Worm (Caenorhabditis elegans): Measurements from ENCODE around the gene F09E5.16.

F09E5.16 gene

DNA sequence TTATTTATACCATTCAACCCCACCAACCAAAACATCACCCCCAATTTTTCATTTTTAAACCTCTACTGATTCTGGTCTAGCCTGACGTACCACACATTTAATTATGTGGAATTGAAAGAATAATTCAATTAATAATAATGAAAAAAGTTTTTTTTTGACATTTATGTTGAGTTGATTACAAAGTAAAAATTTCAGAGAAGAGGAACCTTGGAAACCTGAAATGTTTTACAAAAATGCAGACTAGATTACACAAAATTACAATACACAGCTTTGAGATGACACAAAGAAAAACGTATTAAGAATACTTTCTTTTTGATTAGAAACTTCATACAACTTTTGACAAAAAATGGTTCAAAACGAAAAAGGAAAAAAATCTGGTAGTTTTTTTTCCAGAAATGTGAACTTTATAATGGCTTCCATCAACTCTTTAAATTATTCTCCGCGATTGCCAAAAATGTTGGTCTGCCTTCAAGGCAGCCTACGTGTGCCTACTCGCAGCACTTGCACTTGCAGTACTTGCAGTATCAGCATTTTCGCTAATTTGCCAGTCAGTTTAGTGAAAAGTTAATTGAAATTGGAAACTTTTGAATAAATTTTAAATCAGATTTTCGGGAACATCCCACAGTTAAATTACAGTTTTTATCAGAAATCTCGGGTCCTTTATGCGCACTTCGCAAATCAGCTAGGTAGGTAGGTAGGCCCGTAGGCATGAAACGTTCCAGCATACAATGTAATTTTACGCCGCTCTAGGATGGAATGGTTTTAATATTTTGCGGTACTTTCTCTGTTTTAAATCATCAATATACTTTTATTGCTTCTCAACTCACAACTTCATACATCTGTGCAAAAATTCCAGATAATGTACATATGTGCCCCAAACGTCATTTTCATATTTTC is 24.6 kb downstream of the F09E5.16 start:
- TF ChIP-seq unc-62 (GFP tag; optimal IDR thresholded peaks at IDR 0.05) = no peak

DNA sequence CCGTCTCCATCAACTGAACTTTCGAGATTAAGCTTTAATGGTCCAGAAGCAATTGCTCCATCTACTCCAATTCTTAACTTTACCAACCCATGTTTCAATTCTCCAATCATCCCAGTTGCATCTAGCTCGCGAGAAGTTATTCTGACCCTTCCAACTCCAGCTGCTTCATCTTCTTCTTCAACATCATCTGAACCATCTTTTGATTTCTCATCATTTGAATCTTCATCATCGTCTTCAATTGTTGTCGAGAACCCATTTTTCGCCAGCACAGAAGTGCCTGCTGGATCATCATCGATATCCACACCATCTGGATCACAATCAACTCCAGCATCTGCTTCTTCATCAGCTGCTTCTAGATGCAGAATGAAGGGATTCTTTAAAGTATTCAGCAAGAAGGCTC is 26.0 kb downstream of the F09E5.16 start:
- no peak for TF ChIP-seq unc-62 (GFP tag; optimal IDR thresholded peaks at IDR 0.05)

DNA sequence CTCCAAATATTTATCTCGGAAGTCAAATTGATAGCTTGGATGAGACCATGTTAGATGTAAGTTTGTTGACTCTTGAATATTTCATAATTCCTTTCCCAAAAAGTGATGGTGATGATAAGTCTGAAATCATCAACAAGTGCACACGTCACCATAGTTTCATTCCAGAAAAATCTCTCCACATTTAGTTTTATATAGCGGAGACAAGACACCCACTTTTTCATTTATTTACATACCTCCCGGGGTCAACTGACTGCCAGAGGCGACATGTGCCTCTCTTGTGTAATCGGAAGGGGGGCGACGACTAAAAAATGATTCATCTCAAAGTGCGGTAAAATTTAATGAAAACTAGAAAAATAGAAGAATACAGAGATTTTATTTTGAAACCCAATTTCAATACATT is 27.2 kb downstream of the F09E5.16 start:
- TF ChIP-seq unc-62 (GFP tag; optimal IDR thresholded peaks at IDR 0.05) = no peak

DNA sequence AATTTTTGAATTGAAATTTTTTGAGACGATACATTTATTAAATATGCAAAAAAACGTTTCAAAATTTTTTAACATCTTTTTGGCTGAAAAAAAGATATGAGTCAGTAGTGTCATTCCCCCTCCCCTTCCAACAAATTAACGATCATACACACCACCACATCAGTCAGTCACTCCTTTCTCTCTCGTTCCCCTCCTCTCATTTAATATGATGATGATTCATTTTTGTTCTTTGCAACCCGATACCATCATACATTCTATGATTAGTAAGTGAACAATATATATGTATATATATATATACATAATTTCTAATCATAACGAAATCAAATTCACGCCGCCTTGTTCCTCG is 28.1 kb downstream of the F09E5.16 start:
- TF ChIP-seq unc-62 (GFP tag; optimal IDR thresholded peaks at IDR 0.05) = no peak

DNA sequence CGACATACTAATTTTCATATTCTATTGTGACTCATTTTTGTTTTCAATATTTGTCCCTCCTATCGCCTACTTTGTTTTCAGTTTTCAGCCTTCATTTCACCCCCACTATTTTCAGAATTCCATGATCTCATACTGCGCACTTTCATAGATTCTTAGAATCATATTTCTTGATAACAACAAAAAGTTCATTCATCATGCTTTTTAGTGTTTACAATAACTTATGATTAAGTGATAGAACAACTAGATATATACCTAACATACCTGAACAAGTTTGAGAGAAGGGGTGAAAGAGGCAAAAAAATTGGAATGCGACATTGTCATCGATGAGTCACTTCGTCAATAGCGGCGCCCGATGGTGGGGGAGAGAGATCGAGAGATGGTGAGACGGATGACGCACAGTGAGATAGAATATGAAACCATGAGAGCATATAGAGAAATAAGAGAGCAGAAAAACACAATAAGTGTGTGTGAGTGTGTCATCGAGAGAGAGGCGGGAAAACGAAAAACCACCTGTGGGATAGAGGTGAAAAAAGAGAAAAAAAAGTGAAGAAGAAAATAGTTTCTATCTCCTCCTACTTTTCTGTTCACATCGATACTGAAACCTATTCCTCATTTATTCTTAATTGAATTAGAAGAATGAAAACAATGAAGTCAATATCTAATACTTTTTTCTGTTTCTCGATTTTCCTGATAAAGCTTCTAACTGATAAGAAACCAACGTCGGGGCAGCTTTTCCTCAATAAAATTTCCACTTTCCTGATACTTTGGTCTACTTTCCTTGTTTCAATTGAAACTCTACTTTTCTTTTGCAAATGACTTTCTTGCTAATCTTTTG is 28.7 kb downstream of the F09E5.16 start:
- TF ChIP-seq unc-62 (GFP tag; optimal IDR thresholded peaks at IDR 0.05) = no peak

DNA sequence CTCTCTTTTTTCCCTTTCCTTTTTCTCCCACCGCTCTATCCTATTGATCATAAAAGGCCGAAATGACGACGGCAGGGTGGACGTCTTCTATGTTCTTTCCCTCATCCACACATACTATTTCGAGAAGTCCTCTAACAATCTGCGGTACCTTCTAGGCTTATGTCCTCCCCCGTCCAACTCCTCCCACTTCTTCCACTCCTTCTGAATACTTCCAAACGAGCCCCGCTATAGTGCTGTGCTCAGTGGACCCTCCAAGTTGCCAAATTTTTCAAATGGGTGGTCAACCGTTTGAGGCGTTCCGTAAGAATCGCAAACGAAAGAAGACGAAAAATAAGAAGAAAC is 29.5 kb downstream of the F09E5.16 start:
- no peak for TF ChIP-seq unc-62 (GFP tag; optimal IDR thresholded peaks at IDR 0.05)

DNA sequence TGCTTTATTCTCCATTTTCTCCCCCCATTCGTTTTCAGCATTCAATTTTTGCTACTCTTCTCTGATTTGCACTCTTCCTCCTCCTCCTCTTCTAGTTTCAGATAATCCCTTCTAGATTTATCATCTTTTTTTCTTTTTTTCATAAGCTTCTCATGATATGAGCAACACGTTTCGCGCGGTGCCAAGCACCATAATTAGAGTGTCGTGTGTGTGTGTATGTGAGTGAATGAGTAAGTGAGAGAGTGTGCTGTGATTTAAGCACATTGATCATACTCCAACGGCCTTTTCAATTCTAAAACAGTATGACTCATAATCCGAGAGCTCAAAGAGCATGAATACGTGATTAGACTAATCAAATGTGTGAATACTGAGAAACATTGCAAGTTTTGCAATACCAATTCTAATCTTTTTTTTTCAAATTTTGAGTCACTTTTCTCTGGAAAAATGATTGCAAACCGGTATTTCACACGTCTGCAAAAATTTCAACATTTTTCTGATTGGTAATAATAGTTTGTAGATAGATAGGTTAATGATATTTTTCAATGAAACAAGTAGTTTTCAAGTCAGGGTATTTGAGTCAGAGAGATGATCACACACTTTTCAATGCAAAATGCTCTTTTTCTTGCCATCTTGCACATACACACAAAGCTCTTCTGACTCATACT is 30.0 kb downstream of the F09E5.16 start:
- TF ChIP-seq unc-62 (GFP tag; optimal IDR thresholded peaks at IDR 0.05) = no peak

DNA sequence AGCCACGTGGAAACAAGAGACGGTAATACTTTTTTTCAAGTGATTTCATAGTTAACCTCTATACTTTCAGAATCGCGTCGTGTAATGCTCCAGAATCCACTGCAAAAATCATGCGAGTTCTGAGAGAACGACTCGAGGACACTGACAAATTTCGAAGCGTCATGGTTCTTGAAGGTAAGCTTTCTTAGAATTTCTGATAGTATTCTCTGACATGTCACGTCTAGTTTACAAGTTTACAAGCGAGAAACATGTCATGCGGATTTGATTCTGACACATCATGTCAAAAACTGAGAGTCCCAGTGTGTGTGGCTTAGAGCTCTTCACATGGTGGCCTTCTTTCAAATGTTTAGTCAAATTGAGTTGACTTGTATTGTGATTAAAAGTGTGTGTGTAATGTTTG is 30.9 kb downstream of the F09E5.16 start:
- TF ChIP-seq unc-62 (GFP tag; optimal IDR thresholded peaks at IDR 0.05) = no peak

DNA sequence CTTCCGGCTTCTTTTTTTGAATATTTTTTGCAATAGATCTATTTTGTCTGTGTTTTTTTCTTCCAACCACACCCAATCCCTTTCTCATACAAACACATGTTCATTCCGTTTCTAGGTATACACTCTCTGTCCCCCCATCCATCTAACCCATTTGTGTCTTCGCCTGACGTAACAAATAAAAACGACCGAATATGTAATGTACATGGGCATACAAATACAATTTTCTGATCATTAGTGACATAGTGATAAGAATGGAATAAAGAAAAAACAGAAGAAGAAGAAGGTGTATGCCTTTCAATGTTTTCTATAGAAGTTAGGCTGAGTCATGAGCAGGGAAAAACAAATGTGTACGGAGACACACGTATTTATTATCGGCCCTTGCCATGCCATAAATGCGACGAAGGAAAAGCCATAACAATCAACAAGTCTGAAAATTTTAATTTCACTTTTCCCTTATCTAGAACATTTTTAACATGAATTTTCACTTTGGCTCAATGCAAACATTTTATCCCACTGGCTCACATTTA is 31.8 kb downstream of the F09E5.16 start:
- no peak for TF ChIP-seq unc-62 (GFP tag; optimal IDR thresholded peaks at IDR 0.05)

DNA sequence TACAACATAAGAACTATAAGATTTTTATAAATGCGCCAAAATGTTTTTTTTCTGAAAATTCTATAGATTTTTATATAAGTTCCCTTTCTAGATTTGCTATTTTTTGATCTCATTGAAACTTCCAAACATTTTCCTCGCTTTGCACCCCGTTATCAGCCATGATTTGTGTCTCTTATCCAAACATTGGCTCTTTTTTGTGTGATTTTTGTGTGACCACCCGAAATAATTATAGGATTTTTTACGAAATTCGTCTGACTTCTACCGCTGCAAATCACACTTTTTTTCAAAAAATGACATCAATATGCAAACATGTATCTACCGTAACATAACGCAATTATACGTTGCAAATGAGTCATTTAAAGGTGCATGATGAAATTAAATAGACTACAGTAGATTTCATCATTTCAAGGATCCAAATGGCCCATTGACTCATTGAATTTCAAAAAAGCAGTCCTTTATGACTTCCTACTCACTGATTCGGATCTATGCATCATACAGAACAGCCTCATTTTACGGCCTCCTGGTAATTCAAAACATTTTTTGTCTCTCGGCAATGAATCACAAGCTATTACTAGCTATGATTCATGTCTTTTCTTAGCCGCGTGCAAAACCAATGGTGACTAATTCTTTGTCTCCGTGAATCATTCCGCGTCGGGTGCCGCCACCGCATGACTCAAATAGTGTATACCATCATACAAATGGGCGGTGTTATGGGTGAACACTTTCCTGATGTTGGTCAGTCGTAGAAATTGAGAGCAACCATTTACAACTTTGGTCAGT is 33.0 kb downstream of the F09E5.16 start:
- TF ChIP-seq unc-62 (GFP tag; optimal IDR thresholded peaks at IDR 0.05) = no peak

DNA sequence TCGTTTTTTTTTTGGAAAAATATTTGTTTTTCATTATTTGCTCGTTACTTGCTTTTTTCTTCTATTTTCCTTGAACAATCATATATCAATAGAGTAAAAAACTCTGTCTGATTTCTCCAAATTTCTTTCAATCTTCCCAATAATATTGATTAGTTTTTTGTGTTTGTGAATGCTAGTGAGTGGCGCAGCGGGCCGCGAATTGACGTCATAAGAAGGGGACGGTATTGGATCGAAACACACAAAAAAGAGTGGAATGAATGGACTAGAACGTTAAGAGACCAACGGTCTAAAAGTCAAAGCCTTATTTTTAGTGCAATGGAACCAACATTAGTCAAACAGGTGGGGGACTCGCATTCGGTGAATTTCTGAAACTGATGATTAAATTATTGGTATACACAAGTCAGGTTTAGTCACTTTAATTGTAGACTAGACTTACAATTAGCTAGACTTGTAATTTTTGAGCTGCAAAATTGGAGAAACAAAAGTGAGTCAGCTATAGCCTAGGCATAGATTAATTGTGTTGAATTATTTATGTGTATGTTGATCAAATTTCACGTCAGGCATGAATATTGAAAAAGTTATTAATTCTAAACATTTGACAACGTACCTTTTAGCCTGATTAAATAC is 33.8 kb downstream of the F09E5.16 start:
- no peak for TF ChIP-seq unc-62 (GFP tag; optimal IDR thresholded peaks at IDR 0.05)

DNA sequence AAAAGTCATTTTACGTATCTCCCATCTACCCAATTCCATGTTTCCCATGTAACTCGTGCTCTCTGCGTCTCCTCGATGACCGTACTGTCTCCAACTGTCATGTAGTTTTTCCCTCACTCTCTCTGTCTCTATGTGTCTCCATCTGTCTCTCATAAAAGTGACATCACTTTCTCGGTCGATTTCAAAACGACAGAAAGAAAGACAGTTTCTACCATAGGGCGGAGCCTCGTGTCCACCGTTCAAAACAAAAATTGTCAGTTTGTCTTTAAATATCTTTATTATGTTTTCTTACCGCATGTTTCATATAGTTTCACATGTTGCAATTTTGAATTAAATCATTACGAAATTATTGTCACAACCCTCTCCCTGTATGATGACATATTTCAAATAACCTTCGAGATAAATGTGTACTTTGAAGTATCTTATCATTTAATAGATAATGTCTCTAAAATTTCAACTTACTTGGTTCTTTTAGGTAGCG is 35.3 kb downstream of the F09E5.16 start:
- TF ChIP-seq unc-62 (GFP tag; optimal IDR thresholded peaks at IDR 0.05) = no peak

DNA sequence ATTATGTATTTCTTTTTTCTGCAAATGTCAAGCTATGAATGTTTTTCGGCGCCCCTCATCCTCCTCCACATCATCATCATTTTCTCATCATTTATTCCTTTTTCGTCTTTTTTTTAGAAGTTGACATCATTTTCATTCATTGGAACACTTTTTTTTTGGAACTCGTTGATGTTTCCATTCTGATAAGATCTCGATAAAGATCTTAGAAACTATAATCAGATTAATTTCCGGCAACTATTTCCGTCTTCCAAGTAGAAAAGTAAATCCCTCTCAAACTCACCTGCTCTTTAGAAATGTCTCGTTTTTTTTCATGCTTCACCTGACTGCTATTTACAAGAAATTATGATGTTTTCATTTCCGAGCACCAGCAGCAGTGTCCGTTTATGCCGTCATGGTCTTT is 36.6 kb downstream of the F09E5.16 start:
- TF ChIP-seq unc-62 (GFP tag; optimal IDR thresholded peaks at IDR 0.05) = no peak

DNA sequence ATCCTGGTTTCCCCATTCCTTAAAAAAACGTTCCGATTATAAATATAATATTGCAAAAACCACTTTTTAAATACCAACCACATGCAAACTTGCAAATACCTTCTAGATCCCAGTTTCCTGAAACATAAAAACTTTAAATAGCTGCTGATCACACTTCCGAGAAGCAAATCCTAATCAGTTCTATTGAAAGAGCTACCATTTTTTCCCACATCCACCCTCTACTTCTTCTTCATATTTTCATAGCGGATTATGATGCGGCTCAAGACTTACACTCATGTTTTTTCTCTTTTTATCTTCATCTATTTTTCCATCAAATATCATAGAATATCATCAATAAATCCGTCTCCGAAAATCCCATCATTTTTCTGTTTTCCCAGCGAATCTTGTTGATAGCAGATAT is 38.7 kb downstream of the F09E5.16 start:
- TF ChIP-seq unc-62 (GFP tag; optimal IDR thresholded peaks at IDR 0.05) = no peak

All from whole organism, dauer.